Fruit fly (Drosophila melanogaster): ENCODE data around the gene croc.

The croc gene

dm6 chr3L:21476429-21477006 is at the start of gene croc:
Gene croc, minus strand, starts transcription at chr3L:21476479.
- peak; percentile 66 for TF ChIP-seq dsx (GFP tag; optimal IDR thresholded peaks at IDR 0.05; ENCODE audit: poor library complexity, severe bottlenecking)
- no peak for TF ChIP-seq CG8319 (GFP tag; optimal IDR thresholded peaks at IDR 0.05)
- TF ChIP-seq CG1621 (tag; optimal IDR thresholded peaks at IDR 0.05) = no peak
- TF ChIP-seq fkh (GFP tag; optimal IDR thresholded peaks at IDR 0.05) = peak; percentile 75
- TF ChIP-seq achi (GFP tag; optimal IDR thresholded peaks at IDR 0.05) = no peak

- TF ChIP-seq ss (GFP tag; optimal IDR thresholded peaks at IDR 0.05) = no peak
- peak; percentile 62 for TF ChIP-seq esn (GFP tag; optimal IDR thresholded peaks at IDR 0.05)
- TF ChIP-seq Blimp-1 (GFP tag; optimal IDR thresholded peaks at IDR 0.05) = no peak
- no peak for TF ChIP-seq CG6854 (GFP tag; optimal IDR thresholded peaks at IDR 0.05)
- no peak for TF ChIP-seq spab (GFP tag; optimal IDR thresholded peaks at IDR 0.05)
- TF ChIP-seq Sox15 (GFP tag; optimal IDR thresholded peaks at IDR 0.05) = peak; percentile 12
- peak; percentile 39 for TF ChIP-seq CG31627 (GFP tag; optimal IDR thresholded peaks at IDR 0.05)
- TF ChIP-seq dsx (GFP tag; optimal IDR thresholded peaks at IDR 0.05; ENCODE audit: poor library complexity, severe bottlenecking) = peak; percentile 95
- peak; percentile 49 for TF ChIP-seq Ets96B (tag; optimal IDR thresholded peaks at IDR 0.05)
- no peak for TF ChIP-seq CG7368 (GFP tag; optimal IDR thresholded peaks at IDR 0.05)
- TF ChIP-seq cyc (GFP tag; optimal IDR thresholded peaks at IDR 0.05) = peak; percentile 48
- TF ChIP-seq CG3032 (tag; optimal IDR thresholded peaks at IDR 0.05) = peak; percentile 31
- TF ChIP-seq Eip75B (GFP tag; optimal IDR thresholded peaks at IDR 0.05) = peak; percentile 61
- peak; percentile 24 for TF ChIP-seq CG11762 (GFP tag; optimal IDR thresholded peaks at IDR 0.05; ENCODE audit: insufficient read depth)
- TF ChIP-seq svp (GFP tag) = peak; percentile 95
- TF ChIP-seq CG6792 (GFP tag; optimal IDR thresholded peaks at IDR 0.05) = peak; percentile 40
- TF ChIP-seq lz (GFP tag; optimal IDR thresholded peaks at IDR 0.05) = peak; percentile 23
- TF ChIP-seq CG34406 (GFP tag; optimal IDR thresholded peaks at IDR 0.05) = no peak
- TF ChIP-seq CG8319 (GFP tag; optimal IDR thresholded peaks at IDR 0.05) = peak; percentile 16
- TF ChIP-seq Sox14 (GFP tag; optimal IDR thresholded peaks at IDR 0.05) = peak; percentile 39
- peak; percentile 83 for TF ChIP-seq Eip78C (GFP tag)
- TF ChIP-seq topi (GFP tag; optimal IDR thresholded peaks at IDR 0.05) = peak; percentile 35
- peak; percentile 66 for TF ChIP-seq Hr4 (GFP tag; optimal IDR thresholded peaks at IDR 0.05)
- peak; percentile 61 for TF ChIP-seq acj6 (GFP tag; optimal IDR thresholded peaks at IDR 0.05)
- no peak for TF ChIP-seq net (GFP tag; optimal IDR thresholded peaks at IDR 0.05)
These were observed 48.0 kb upstream of the croc start for dm6 chr3L:21524071-21524889.

DNA sequence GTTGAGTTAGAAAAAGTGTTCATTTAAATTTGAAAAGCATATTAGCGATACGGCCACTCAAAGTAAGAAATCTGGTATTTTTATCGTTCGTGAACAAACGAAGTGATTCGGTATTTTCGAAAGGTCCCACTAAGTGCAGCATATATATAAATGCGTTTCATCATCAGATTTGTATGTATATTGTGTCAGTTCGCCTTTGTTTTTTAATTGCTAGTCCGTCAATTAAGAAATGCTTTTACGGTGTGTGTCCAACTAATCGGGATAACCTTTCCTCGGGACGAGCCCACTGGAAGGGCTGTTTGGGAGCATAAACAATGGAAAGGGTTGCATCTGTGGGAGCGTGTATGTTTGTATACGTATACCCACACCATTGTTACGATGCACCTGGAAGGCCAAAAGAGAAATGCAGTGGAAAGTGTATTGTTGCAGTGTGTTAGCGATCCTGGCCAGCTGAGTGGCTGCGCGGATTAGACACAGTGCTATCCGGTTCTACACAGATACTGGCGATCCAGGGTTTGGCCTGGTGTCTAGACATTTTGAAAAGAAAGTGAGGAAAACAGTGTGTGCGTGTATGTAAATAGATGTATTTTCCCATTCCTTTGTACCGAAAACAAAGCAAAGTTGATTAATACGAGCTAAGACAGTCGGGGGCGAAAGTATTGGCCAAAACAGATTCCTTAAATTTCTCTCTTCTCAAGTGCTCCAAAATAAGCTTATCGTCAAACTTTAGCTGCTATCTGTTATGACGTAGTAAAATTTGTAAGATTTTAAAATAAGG is 47.0 kb upstream of the croc start, which contains the start of gene CG7611:
CG7611 (plus strand) TSS at position 128 of the 778 bp plus-strand sequence.
- TF ChIP-seq dsx (GFP tag; optimal IDR thresholded peaks at IDR 0.05; ENCODE audit: poor library complexity, severe bottlenecking) (peak; percentile 50), Lpt (GFP tag; optimal IDR thresholded peaks at IDR 0.05) (no peak), net (GFP tag; optimal IDR thresholded peaks at IDR 0.05) (no peak), CG8632 (GFP tag; optimal IDR thresholded peaks at IDR 0.05) (no peak), svp (GFP tag) (peak; percentile 79), cyc (GFP tag; optimal IDR thresholded peaks at IDR 0.05) (no peak), Eip78C (GFP tag) (peak; percentile 54), CG15336 (GFP tag; IDR thresholded peaks at IDR 0.05) (no peak), Sox14 (GFP tag; optimal IDR thresholded peaks at IDR 0.05) (peak; percentile 59), CG10669 (GFP tag; optimal IDR thresholded peaks at IDR 0.05) (no peak), CG31627 (GFP tag; optimal IDR thresholded peaks at IDR 0.05) (no peak), CG6854 (GFP tag; optimal IDR thresholded peaks at IDR 0.05) (peak; percentile 54), CG4318 (GFP tag; optimal IDR thresholded peaks at IDR 0.05) (no peak), spab (GFP tag; optimal IDR thresholded peaks at IDR 0.05) (no peak), ss (GFP tag; optimal IDR thresholded peaks at IDR 0.05) (peak in 1 of 2 experiments; percentile 39), CG8119 (GFP tag; IDR thresholded peaks at IDR 0.05) (no peak), vri (GFP tag; optimal IDR thresholded peaks at IDR 0.05) (peak; percentile 35), CG3032 (tag; optimal IDR thresholded peaks at IDR 0.05) (no peak), fd85E (GFP tag; optimal IDR thresholded peaks at IDR 0.05) (no peak)

All from whole organism, prepupa.